Worm (Caenorhabditis elegans) whole organism, mixed stage, embryonic: ENCODE results near the gene fem-2.

ENCODE experiments used
- lin-13 ChIP-seq: fragments of 150-350 bp; optimal IDR thresholded peaks from 2 replicates; lab custom pipeline; 2014; ENCODE audit warnings: missing biosample characterization, missing genetic modification characterization
- nhr-76 ChIP-seq: sonication (generic microtip); optimal IDR thresholded peaks from 2 replicates; lab custom pipeline; 2017; ENCODE audit warnings: missing biosample characterization, missing genetic modification characterization
- sem-2 ChIP-seq: fragments of 200-800 bp; sonication (Bioruptor generic); optimal IDR thresholded peaks from 2 replicates; lab custom pipeline; 2018; ENCODE audit warnings: mild to moderate bottlenecking, missing genetic modification characterization, missing compliant biosample characterization

DNA sequence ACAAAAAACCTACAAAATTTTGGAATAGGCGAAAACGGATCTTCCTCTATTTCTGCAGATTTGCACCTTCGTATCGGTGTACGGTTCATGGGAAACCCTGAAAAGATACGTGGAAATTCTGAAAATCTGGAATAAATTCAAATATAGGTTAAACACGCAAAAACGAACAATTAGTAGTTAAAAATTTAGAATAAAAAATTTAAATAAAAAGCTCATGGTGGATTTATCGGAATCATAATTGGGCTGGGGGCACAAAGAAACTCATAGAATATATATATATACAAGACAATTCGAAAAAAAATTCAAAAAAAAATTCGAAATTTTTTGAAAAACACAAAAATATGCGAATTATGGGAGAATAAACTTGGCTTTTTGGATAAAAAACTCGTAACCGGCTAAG is 47.4 kb downstream of the fem-2 start, which contains the start of gene helq-1:
- TF ChIP-seq sem-2 (GFP tag; lab: Kevin White, UChicago) = no peak
- no peak for TF ChIP-seq nhr-76
- TF ChIP-seq lin-13 (tag; lab: Kevin White, UChicago) = no peak
